Worm (Caenorhabditis elegans) whole organism, late embryonic: ENCODE measurements around the gene F02E11.7.

Source experiments
- ceh-19 ChIP-seq: fragments of 200-800 bp; sonication (Bioruptor generic); optimal IDR thresholded peaks from 2 replicates; lab custom pipeline; 2018; ENCODE audit warnings: mild to moderate bottlenecking, missing genetic modification characterization, missing compliant biosample characterization
- dve-1 ChIP-seq: sonication (generic microtip); optimal IDR thresholded peaks from 2 replicates; lab custom pipeline; 2017; ENCODE audit warnings: antibody characterized with exemption, mild to moderate bottlenecking, missing genetic modification characterization, missing compliant biosample characterization
- ets-4 ChIP-seq: sonication (generic microtip); optimal IDR thresholded peaks from 2 replicates; lab custom pipeline; 2016; ENCODE audit warnings: missing genetic modification characterization, missing compliant biosample characterization
- pag-3 ChIP-seq: sonication (generic microtip); optimal IDR thresholded peaks from 2 replicates; lab custom pipeline; 2016; ENCODE audit warnings: missing compliant biosample characterization, missing genetic modification characterization, borderline replicate concordance
- pha-2 ChIP-seq: sonication (generic microtip); optimal IDR thresholded peaks from 2 replicates; lab custom pipeline; 2017; ENCODE audit warnings: mild to moderate bottlenecking, missing genetic modification characterization, missing compliant biosample characterization
- pros-1 ChIP-seq: fragments of 150-350 bp; optimal IDR thresholded peaks from 2 replicates; lab custom pipeline; 2014; ENCODE audit warnings: missing biosample characterization, missing genetic modification reagents, missing genetic modification characterization
- unc-42 ChIP-seq: sonication (generic microtip); optimal IDR thresholded peaks from 2 replicates; lab custom pipeline; 2016; ENCODE audit warnings: missing genotype, missing genetic modification characterization, missing compliant biosample characterization

DNA sequence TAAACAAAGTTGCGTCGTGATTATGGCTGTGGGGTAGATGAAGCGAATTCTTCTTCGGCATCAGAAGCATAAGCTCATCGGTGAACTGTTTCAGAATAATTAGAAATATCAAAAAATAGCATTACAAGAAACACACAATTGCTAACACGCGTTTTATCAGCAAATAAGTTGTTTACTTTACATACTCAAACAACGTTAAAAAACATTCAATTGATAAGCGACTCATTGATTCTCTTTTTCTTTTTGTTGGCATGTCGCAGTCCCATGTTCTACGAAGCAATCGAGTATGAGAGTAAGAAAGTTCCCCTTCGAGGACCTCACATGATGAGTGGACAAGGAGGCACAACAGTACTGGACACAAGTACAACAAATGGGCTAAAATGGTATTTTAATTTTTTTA, 29.2 kb downstream of the F02E11.7 start, which contains the start of gene btb-16:
- no peak for TF ChIP-seq pros-1 (tag; lab: Kevin White, UChicago)
- no peak for TF ChIP-seq ets-4
- TF ChIP-seq pha-2 (tag; lab: Kevin White, UChicago) = no peak
- no peak for TF ChIP-seq dve-1
- no peak for TF ChIP-seq pag-3
- no peak for TF ChIP-seq ceh-19 (GFP tag; lab: Kevin White, UChicago)
- no peak for TF ChIP-seq unc-42 (tag; lab: Kevin White, UChicago)
